Worm (Caenorhabditis elegans) whole organism, early embryonic: ENCODE results near the gene fbxa-38.

Experiments
- ama-1 ChIP-seq: fragments of 150-350 bp; optimal IDR thresholded peaks from 2 replicates; lab custom pipeline; 2014
- ceh-36 ChIP-seq: sonication (generic microtip); optimal IDR thresholded peaks from 2 replicates; lab custom pipeline; 2016; ENCODE audit warnings: missing genetic modification characterization, inconsistent platforms, missing compliant biosample characterization
- sea-1 ChIP-seq: fragments of 200-800 bp; sonication (Bioruptor generic); conservative IDR thresholded peaks from 2 replicates; pipeline ENCODE4 v1.3.6; 2022; ENCODE audit warnings: missing genetic modification characterization, missing compliant biosample characterization
- tbx-11 ChIP-seq: fragments of 200-800 bp; sonication (Bioruptor generic); IDR thresholded peaks from 2 replicates; pipeline ENCODE4 v1.3.6; 2022; ENCODE audit warnings: missing genetic modification characterization, missing compliant biosample characterization

DNA sequence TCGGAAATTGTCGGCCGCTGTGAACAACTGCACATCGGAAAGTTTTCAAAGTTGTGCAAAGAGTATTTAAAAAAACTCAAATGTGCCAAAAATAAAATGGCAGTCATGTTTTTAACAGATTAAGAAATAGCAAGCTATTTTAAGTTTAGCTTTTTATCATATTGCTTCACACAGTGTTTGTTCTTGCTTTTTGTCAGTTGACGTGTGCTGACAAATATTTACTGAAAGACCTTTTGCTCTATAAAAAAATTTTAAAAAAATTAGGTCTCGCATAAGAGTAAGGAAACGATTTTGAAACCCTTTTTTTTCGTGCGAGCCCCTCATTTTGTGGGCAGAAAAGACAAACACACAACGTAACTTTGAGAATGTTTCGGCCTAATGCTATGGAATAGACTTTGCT lies 31.1 kb downstream of the fbxa-38 start, which contains the start of gene fbxa-71:
- no peak for TF ChIP-seq ama-1 (lab: Kevin White, UChicago)
- no peak for TF ChIP-seq tbx-11
- TF ChIP-seq ceh-36 (tag; lab: Kevin White, UChicago), result no peak
- no peak for TF ChIP-seq sea-1
